Worm (Caenorhabditis elegans): ENCODE measurements around the gene nhr-36.

Gene nhr-36

DNA sequence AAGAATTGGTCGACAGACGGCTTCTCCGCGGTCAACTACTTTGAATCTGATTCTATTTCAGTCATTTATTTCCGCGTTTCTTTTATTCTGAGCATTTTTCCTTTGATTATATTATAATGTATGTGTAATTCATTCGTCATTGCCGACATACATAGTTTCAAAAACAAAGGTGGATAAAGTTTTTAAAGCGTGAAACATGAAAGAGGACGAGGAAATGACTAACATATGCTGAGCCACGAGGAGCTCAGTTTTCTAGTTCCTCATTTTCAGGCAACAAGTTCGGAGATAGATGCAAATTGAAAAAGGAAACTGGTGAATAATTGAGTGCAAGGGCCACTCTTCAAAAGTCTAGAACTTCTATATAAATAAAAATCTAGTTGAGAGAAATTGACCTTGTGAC, 6.8 kb upstream of the nhr-36 start:
- TF ChIP-seq ceh-30 (tag; optimal IDR thresholded peaks at IDR 0.05) (no peak), hlh-6 (tag; optimal IDR thresholded peaks at IDR 0.05) (no peak), npax-4 (tag; optimal IDR thresholded peaks at IDR 0.05) (no peak), nhr-232 (tag; optimal IDR thresholded peaks at IDR 0.05) (no peak), ceh-34 (tag; optimal IDR thresholded peaks at IDR 0.05) (no peak), ama-1 (optimal IDR thresholded peaks at IDR 0.05) (no peak), hlh-30 (tag; optimal IDR thresholded peaks at IDR 0.05; ENCODE audit: insufficient read depth) (no peak), tbx-7 (tag; optimal IDR thresholded peaks at IDR 0.05) (no peak)

DNA sequence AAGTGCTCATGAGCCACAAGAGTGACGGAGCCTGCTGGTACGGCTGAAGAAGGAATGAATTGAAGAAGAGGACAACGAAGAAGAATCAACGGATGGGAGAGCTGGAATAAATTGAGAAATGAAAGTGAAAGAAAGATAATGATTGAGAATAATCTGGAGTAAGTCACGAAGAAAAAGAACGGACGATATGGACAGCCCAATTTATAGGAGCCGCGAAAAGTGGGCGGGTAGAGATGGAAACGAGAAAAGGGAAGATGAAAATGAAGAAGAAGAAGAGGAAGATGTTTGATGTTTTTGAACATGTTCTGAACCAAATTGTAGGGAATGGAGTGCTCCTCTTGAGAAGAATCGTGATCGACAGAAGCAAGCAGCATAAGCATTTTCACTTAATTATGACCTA, 5.0 kb upstream of the nhr-36 start, which contains the start of gene slc-17.7:
Gene slc-17.7 (minus strand): TSS at position 101 of the 400 bp plus-strand sequence.
- TF ChIP-seq dmd-4 (tag; optimal IDR thresholded peaks at IDR 0.05; ENCODE audit: borderline replicate concordance) (no peak), nhr-232 (tag; optimal IDR thresholded peaks at IDR 0.05) (no peak), hlh-13 (GFP tag; optimal IDR thresholded peaks at IDR 0.05) (no peak), hlh-30 (tag; optimal IDR thresholded peaks at IDR 0.05; ENCODE audit: insufficient read depth) (no peak), T23F11.4 (GFP tag; optimal IDR thresholded peaks at IDR 0.05) (no peak), ama-1 (optimal IDR thresholded peaks at IDR 0.05) (no peak), pha-4 (tag; optimal IDR thresholded peaks at IDR 0.05) (no peak), hlh-15 (tag; optimal IDR thresholded peaks at IDR 0.05) (no peak), fkh-6 (tag; optimal IDR thresholded peaks at IDR 0.05) (no peak)

ce11 chrV:9262708-9263107, 1.3 kb upstream of the nhr-36 start:
- no peak for TF ChIP-seq ceh-45 (GFP tag; IDR thresholded peaks at IDR 0.05)
- no peak for TF ChIP-seq C08G9.2 (tag; optimal IDR thresholded peaks at IDR 0.05)
- no peak for TF ChIP-seq pros-1 (tag; optimal IDR thresholded peaks at IDR 0.05)
- TF ChIP-seq ahr-1 (tag; optimal IDR thresholded peaks at IDR 0.05), result no peak
- TF ChIP-seq fax-1 (tag; optimal IDR thresholded peaks at IDR 0.05), result no peak
- no peak for TF ChIP-seq K02D7.2 (tag; optimal IDR thresholded peaks at IDR 0.05)
- no peak for TF ChIP-seq hlh-30 (tag; optimal IDR thresholded peaks at IDR 0.05; ENCODE audit: insufficient read depth)
- TF ChIP-seq ztf-16 (tag; optimal IDR thresholded peaks at IDR 0.05), result no peak
- no peak for TF ChIP-seq rnt-1 (tag; optimal IDR thresholded peaks at IDR 0.05)
- TF ChIP-seq eyg-1 (tag; optimal IDR thresholded peaks at IDR 0.05), result no peak
- no peak for TF ChIP-seq unc-86 (tag; optimal IDR thresholded peaks at IDR 0.05)
- TF ChIP-seq hlh-8 (tag; optimal IDR thresholded peaks at IDR 0.05), result no peak
- TF ChIP-seq tbx-7 (tag; optimal IDR thresholded peaks at IDR 0.05), result no peak
- TF ChIP-seq lim-6 (tag; optimal IDR thresholded peaks at IDR 0.05), result no peak
- no peak for TF ChIP-seq T23F11.4 (GFP tag; optimal IDR thresholded peaks at IDR 0.05)

ce11 chrV:9260411-9260810, 981 bp downstream of the nhr-36 start:
- TF ChIP-seq ceh-48 (tag; optimal IDR thresholded peaks at IDR 0.05), result no peak

ce11 chrV:9257467-9257866, 3.9 kb downstream of the nhr-36 start, which contains the start of gene F07C3.16:
Gene F07C3.16, minus strand, starts transcription at chrV:9257567.
- TF ChIP-seq zip-5 (tag; optimal IDR thresholded peaks at IDR 0.05) (no peak), ceh-48 (tag; optimal IDR thresholded peaks at IDR 0.05) (no peak), unc-42 (tag; optimal IDR thresholded peaks at IDR 0.05) (no peak), elt-4 (tag; optimal IDR thresholded peaks at IDR 0.05) (no peak), nfya-1 (tag; optimal IDR thresholded peaks at IDR 0.05) (no peak), ref-2 (tag; optimal IDR thresholded peaks at IDR 0.05) (no peak), nhr-232 (tag; optimal IDR thresholded peaks at IDR 0.05) (no peak), ceh-2 (tag; optimal IDR thresholded peaks at IDR 0.05) (no peak), K09A11.1 (tag; optimal IDR thresholded peaks at IDR 0.05; ENCODE audit: insufficient read depth) (no peak), F13H6.1 (tag; optimal IDR thresholded peaks at IDR 0.05) (no peak), hlh-6 (tag; optimal IDR thresholded peaks at IDR 0.05) (no peak), syd-9 (tag; optimal IDR thresholded peaks at IDR 0.05) (no peak), K02D7.2 (tag; optimal IDR thresholded peaks at IDR 0.05) (no peak), fax-1 (tag; optimal IDR thresholded peaks at IDR 0.05) (no peak)

Measured in whole organism, late embryonic.